Fruit fly (Drosophila melanogaster) whole organism, embryonic: ENCODE data around the gene Sodh2.

ENCODE experiments used
- ATbp ChIP-seq: fragments of 200-800 bp; sonication (Bioruptor generic); optimal IDR thresholded peaks from 2 replicates; lab custom pipeline; 2017; ENCODE audit warnings: missing biosample characterization, mild to moderate bottlenecking, missing genetic modification characterization, missing genetic modification reagents
- Ada2b ChIP-seq: fragments of 200-800 bp; sonication (Bioruptor generic); IDR thresholded peaks from 2 replicates; pipeline ENCODE4 v1.3.6; 2022; ENCODE audit warnings: missing biosample characterization, missing genetic modification characterization
- Asciz ChIP-seq: fragments of 200-800 bp; sonication (Bioruptor generic); optimal IDR thresholded peaks from 2 replicates; lab custom pipeline; 2017; ENCODE audit warnings: missing biosample characterization, mild to moderate bottlenecking, missing genetic modification characterization, missing genetic modification reagents
- CG10431 ChIP-seq: fragments of 200-800 bp; sonication (Bioruptor generic); optimal IDR thresholded peaks from 3 replicates; lab custom pipeline; 2018; ENCODE audit warnings: missing biosample characterization, mild to moderate bottlenecking, missing genetic modification characterization
- CG10959 ChIP-seq: fragments of 200-800 bp; sonication (Bioruptor generic); IDR thresholded peaks from 2 replicates; pipeline ENCODE4 v1.3.6; 2022; ENCODE audit warnings: missing biosample characterization, missing genetic modification characterization
- CG11093 ChIP-seq: fragments of 200-800 bp; sonication (Bioruptor generic); IDR thresholded peaks from 3 replicates; pipeline ENCODE4 v1.3.6; 2022; ENCODE audit warnings: missing biosample characterization, missing genetic modification characterization
- CG12299 ChIP-seq: fragments of 200-800 bp; sonication (Bioruptor generic); optimal IDR thresholded peaks from 2 replicates; lab custom pipeline; 2018; ENCODE audit warnings: missing biosample characterization, mild to moderate bottlenecking, missing genetic modification characterization
- CG12659 ChIP-seq: fragments of 200-800 bp; sonication (Bioruptor generic); optimal IDR thresholded peaks from 3 replicates; lab custom pipeline; 2017; ENCODE audit warnings: mild to moderate bottlenecking, missing biosample characterization, missing genetic modification reagents, missing genetic modification characterization
- CG13894 ChIP-seq: fragments of 200-800 bp; sonication (Bioruptor generic); optimal IDR thresholded peaks from 3 replicates; lab custom pipeline; 2018; ENCODE audit warnings: missing biosample characterization, mild to moderate bottlenecking, missing genetic modification characterization, moderate library complexity
- CG14965 ChIP-seq: fragments of 200-800 bp; sonication (Bioruptor generic); optimal IDR thresholded peaks from 2 replicates; lab custom pipeline; 2016; ENCODE audit warnings: missing biosample characterization, missing genetic modification characterization, borderline replicate concordance
- CG16813 ChIP-seq: fragments of 200-800 bp; sonication (Bioruptor generic); IDR thresholded peaks from 3 replicates; pipeline ENCODE4 v1.3.6; 2022; ENCODE audit warnings: missing biosample characterization, missing genetic modification characterization; ENCODE audit not compliant: partially characterized antibody
- CG17829 ChIP-seq: fragments of 200-800 bp; optimal IDR thresholded peaks from 2 replicates; lab custom pipeline; 2019; ENCODE audit warnings: missing biosample characterization, mild to moderate bottlenecking, missing genetic modification characterization, moderate library complexity
- CG32772 ChIP-seq: fragments of 200-800 bp; sonication (Bioruptor generic); IDR thresholded peaks from 2 replicates; pipeline ENCODE4 v1.3.6; 2022; ENCODE audit warnings: missing biosample characterization, missing genetic modification characterization
- CG42726 ChIP-seq: fragments of 200-800 bp; sonication (Bioruptor generic); IDR thresholded peaks from 2 replicates; pipeline ENCODE4 v1.3.6; 2022; ENCODE audit warnings: missing biosample characterization, missing genetic modification characterization; ENCODE audit not compliant: partially characterized antibody
- CG4617 ChIP-seq: fragments of 200-800 bp; sonication (Bioruptor generic); optimal IDR thresholded peaks from 3 replicates; lab custom pipeline; 2016; ENCODE audit warnings: missing biosample characterization, missing genetic modification characterization, borderline replicate concordance
- CG7786 ChIP-seq: fragments of 200-800 bp; sonication (Bioruptor generic); optimal IDR thresholded peaks from 2 replicates; lab custom pipeline; 2016; ENCODE audit warnings: missing biosample characterization, missing genetic modification characterization
- CG9215 ChIP-seq: fragments of 200-800 bp; sonication (Bioruptor generic); IDR thresholded peaks from 2 replicates; pipeline ENCODE4 v1.3.6; 2022; ENCODE audit warnings: missing biosample characterization, missing genetic modification characterization
- CG9437 ChIP-seq: fragments of 200-800 bp; sonication (Bioruptor generic); optimal IDR thresholded peaks from 2 replicates; lab custom pipeline; 2018; ENCODE audit warnings: missing biosample characterization, mild to moderate bottlenecking, missing genetic modification characterization
- CkIIα-i1 ChIP-seq: fragments of 200-800 bp; sonication (Bioruptor generic); IDR thresholded peaks from 2 replicates; pipeline ENCODE4 v1.3.6; 2022; ENCODE audit warnings: missing biosample characterization, missing genetic modification characterization
- CoRest ChIP-seq: fragments of 200-800 bp; sonication (Bioruptor generic); optimal IDR thresholded peaks from 3 replicates; lab custom pipeline; 2018; ENCODE audit warnings: missing biosample characterization, mild to moderate bottlenecking, missing genetic modification characterization, moderate library complexity
- CrebB ChIP-seq: fragments of 200-800 bp; sonication (Bioruptor generic); optimal IDR thresholded peaks from 3 replicates; lab custom pipeline; 2018; ENCODE audit warnings: missing biosample characterization, mild to moderate bottlenecking, missing genetic modification characterization
- Dek ChIP-seq: fragments of 200-800 bp; sonication (Bioruptor generic); optimal IDR thresholded peaks from 3 replicates; lab custom pipeline; 2019; ENCODE audit warnings: missing biosample characterization, mild to moderate bottlenecking, missing genetic modification characterization, moderate library complexity
- Doc3 ChIP-seq: fragments of 200-800 bp; sonication (Bioruptor generic); IDR thresholded peaks from 3 replicates; pipeline ENCODE4 v1.3.6; 2022; ENCODE audit warnings: missing biosample characterization, missing genetic modification characterization; ENCODE audit not compliant: partially characterized antibody
- HmgD ChIP-seq: fragments of 200-800 bp; sonication (Bioruptor generic); optimal IDR thresholded peaks from 3 replicates; lab custom pipeline; 2016; ENCODE audit warnings: missing biosample characterization, missing genetic modification characterization
- MTF-1 ChIP-seq: fragments of 200-800 bp; sonication (Bioruptor generic); optimal IDR thresholded peaks from 2 replicates; lab custom pipeline; 2018; ENCODE audit warnings: missing biosample characterization, mild to moderate bottlenecking, missing genetic modification characterization, borderline replicate concordance
- Mad ChIP-seq: fragments of 200-800 bp; sonication (Bioruptor generic); optimal IDR thresholded peaks from 2 replicates; lab custom pipeline; 2016; ENCODE audit warnings: missing biosample characterization, missing genetic modification characterization
- Max ChIP-seq: fragments of 200-800 bp; sonication (Bioruptor generic); optimal IDR thresholded peaks from 2 replicates; lab custom pipeline; 2016; ENCODE audit warnings: missing biosample characterization, mild to moderate bottlenecking, missing genetic modification characterization
- abd-A ChIP-seq: fragments of 200-800 bp; sonication (Bioruptor generic); optimal IDR thresholded peaks from 3 replicates; lab custom pipeline; 2019; ENCODE audit warnings: missing biosample characterization, mild to moderate bottlenecking, missing genetic modification characterization, moderate library complexity
- al ChIP-seq: fragments of 200-800 bp; sonication (Bioruptor generic); IDR thresholded peaks from 2 replicates; pipeline ENCODE4 v1.3.6; 2022; ENCODE audit warnings: missing biosample characterization, missing genetic modification characterization
- disco-r ChIP-seq: fragments of 200-800 bp; sonication (Bioruptor generic); optimal IDR thresholded peaks from 2 replicates; lab custom pipeline; 2016; ENCODE audit warnings: missing biosample characterization, missing genetic modification characterization
- esg ChIP-seq: fragments of 200-800 bp; sonication (Bioruptor generic); conservative IDR thresholded peaks from 2 replicates; pipeline ENCODE4 v1.3.6; 2022; ENCODE audit warnings: missing biosample characterization, missing genetic modification characterization
- exex ChIP-seq: fragments of 200-800 bp; sonication (Bioruptor generic); optimal IDR thresholded peaks from 4 replicates; lab custom pipeline; 2018; ENCODE audit warnings: missing biosample characterization, mild to moderate bottlenecking, missing genetic modification characterization, moderate library complexity
- fd3F ChIP-seq: fragments of 200-800 bp; sonication (Bioruptor generic); optimal IDR thresholded peaks from 2 replicates; lab custom pipeline; 2018; ENCODE audit warnings: missing biosample characterization, mild to moderate bottlenecking, missing genetic modification characterization, moderate library complexity
- gsb ChIP-seq: fragments of 200-800 bp; sonication (Bioruptor generic); IDR thresholded peaks from 2 replicates; pipeline ENCODE4 v1.3.6; 2022; ENCODE audit warnings: missing biosample characterization, missing genetic modification characterization
- her ChIP-seq: fragments of 200-800 bp; sonication (Bioruptor generic); optimal IDR thresholded peaks from 2 replicates; lab custom pipeline; 2016; ENCODE audit warnings: missing biosample characterization, missing genetic modification characterization
- ind ChIP-seq: fragments of 200-800 bp; sonication (Bioruptor generic); optimal IDR thresholded peaks from 3 replicates; lab custom pipeline; 2016; ENCODE audit warnings: missing biosample characterization, missing genetic modification characterization
- lola ChIP-seq, 3 experiments: fragments of >200 bp in 2 of 3; fragments of 200-800 bp in 1 of 3; sonication (Bioruptor generic) in 1 of 3; optimal IDR thresholded peaks; 2 replicates each; lab custom pipeline; 2017 to 2019; ENCODE audit warnings: missing biosample characterization in 3 of 3, missing genetic modification characterization in 3 of 3, mild to moderate bottlenecking in 1 of 3, moderate library complexity in 1 of 3
- luna ChIP-seq: fragments of 200-800 bp; sonication (Bioruptor generic); optimal IDR thresholded peaks from 2 replicates; lab custom pipeline; 2016; ENCODE audit warnings: missing biosample characterization, missing genetic modification characterization
- maf-S ChIP-seq: fragments of 200-800 bp; sonication (Bioruptor generic); optimal IDR thresholded peaks from 2 replicates; lab custom pipeline; 2016; ENCODE audit warnings: missing biosample characterization, missing genetic modification characterization
- ranshi ChIP-seq: fragments of 200-800 bp; sonication (Bioruptor generic); IDR thresholded peaks from 2 replicates; pipeline ENCODE4 v1.3.6; 2022; ENCODE audit warnings: missing biosample characterization, missing genetic modification characterization
- repo ChIP-seq: fragments of 200-800 bp; sonication (Bioruptor generic); optimal IDR thresholded peaks from 2 replicates; lab custom pipeline; 2016; ENCODE audit warnings: missing biosample characterization, missing genetic modification characterization
- rib ChIP-seq: fragments of 200-800 bp; sonication (Bioruptor generic); IDR thresholded peaks from 2 replicates; pipeline ENCODE4 v1.3.6; 2022; ENCODE audit warnings: missing biosample characterization, missing genetic modification characterization
- sc ChIP-seq, 3 experiments: fragments of >200 bp in 2 of 3; fragments of 200-800 bp in 1 of 3; sonication (Bioruptor generic) in 1 of 3; optimal IDR thresholded peaks; 2 replicates in 2 of 3; 3 replicates in 1 of 3; lab custom pipeline; 2017; ENCODE audit warnings: mild to moderate bottlenecking in 1 of 3, missing biosample characterization in 1 of 3, missing genetic modification characterization in 1 of 3, missing genetic modification reagents in 1 of 3
- sd ChIP-seq: fragments of 200-800 bp; sonication (Bioruptor generic); optimal IDR thresholded peaks from 3 replicates; lab custom pipeline; 2018; ENCODE audit warnings: missing biosample characterization, mild to moderate bottlenecking, missing genetic modification characterization, moderate library complexity
- sim ChIP-seq: fragments of 200-800 bp; sonication (Bioruptor generic); IDR thresholded peaks from 2 replicates; pipeline ENCODE4 v1.3.6; 2022; ENCODE audit warnings: missing biosample characterization, missing genetic modification characterization
- so ChIP-seq: fragments of 200-800 bp; sonication (Bioruptor generic); IDR thresholded peaks from 3 replicates; pipeline ENCODE4 v1.3.6; 2022; ENCODE audit warnings: missing biosample characterization, missing genetic modification characterization
- ssp ChIP-seq: fragments of 200-800 bp; sonication (Bioruptor generic); IDR thresholded peaks from 2 replicates; pipeline ENCODE4 v1.3.6; 2022; ENCODE audit warnings: missing biosample characterization, missing genetic modification characterization
- stc ChIP-seq: fragments of 200-800 bp; sonication (Bioruptor generic); IDR thresholded peaks from 2 replicates; pipeline ENCODE4 v1.3.6; 2022; ENCODE audit warnings: missing biosample characterization, missing genetic modification characterization
- vfl ChIP-seq: fragments of 200-800 bp; sonication (Bioruptor generic); optimal IDR thresholded peaks from 2 replicates; lab custom pipeline; 2016; ENCODE audit warnings: missing biosample characterization, missing genetic modification characterization
- wek ChIP-seq: fragments of 200-800 bp; sonication (Bioruptor generic); optimal IDR thresholded peaks from 3 replicates; lab custom pipeline; 2018; ENCODE audit warnings: missing biosample characterization, mild to moderate bottlenecking, missing genetic modification characterization, moderate library complexity

Gene Sodh2

dm6 chr3R:10885422-10886081 is 9.4 kb downstream of the Sodh2 start, which contains the start of gene Leash (continued):
- no peak for TF ChIP-seq CG13894 (tag; lab: Kevin White, UChicago)
- no peak for TF ChIP-seq CG12299 (tag; lab: Kevin White, UChicago)
- no peak for TF ChIP-seq CrebB (tag; lab: Kevin White, UChicago)
- TF ChIP-seq vfl (GFP tag; lab: Kevin White, UChicago), result no peak
- no peak for TF ChIP-seq CG17829 (tag; lab: Kevin White, UChicago)
- no peak for TF ChIP-seq disco-r (GFP tag; lab: Kevin White, UChicago)
- no peak for TF ChIP-seq Mad (GFP tag; lab: Kevin White, UChicago)
- no peak for TF ChIP-seq gsb (GFP tag; lab: Robert Waterston, UW)
- no peak for TF ChIP-seq sc (optimal IDR thresholded peaks at IDR 0.05; lab: Kevin White, UChicago)
- TF ChIP-seq sc (GFP tag; optimal IDR thresholded peaks at IDR 0.05; lab: Kevin White, UChicago), result no peak
- no peak for TF ChIP-seq Ada2b
- no peak for TF ChIP-seq CG12659 (GFP tag; lab: Kevin White, UChicago)
- no peak for TF ChIP-seq Max (GFP tag; lab: Kevin White, UChicago)
- no peak for TF ChIP-seq so (GFP tag; lab: Robert Waterston, UW)
- TF ChIP-seq sd, result no peak
- TF ChIP-seq exex (tag; lab: Kevin White, UChicago), result no peak
- TF ChIP-seq CG16813 (GFP tag; lab: Robert Waterston, UW), result no peak
- TF ChIP-seq CG11093 (GFP tag; lab: Robert Waterston, UW), result no peak
- no peak for TF ChIP-seq ind (GFP tag; lab: Kevin White, UChicago)
- no peak for TF ChIP-seq ssp (GFP tag; lab: Robert Waterston, UW)
- no peak for TF ChIP-seq her (GFP tag; lab: Kevin White, UChicago)
- no peak for TF ChIP-seq CoRest
- no peak for TF ChIP-seq maf-S (GFP tag; lab: Kevin White, UChicago)
- no peak for TF ChIP-seq fd3F (GFP tag; lab: Kevin White, UChicago)
- TF ChIP-seq CG4617 (GFP tag; lab: Kevin White, UChicago), result no peak
- no peak for TF ChIP-seq CG9215 (GFP tag; lab: Robert Waterston, UW)
- no peak for TF ChIP-seq esg (GFP tag; lab: Robert Waterston, UW)
- no peak for TF ChIP-seq CG42726 (GFP tag; lab: Robert Waterston, UW)
- TF ChIP-seq stc, result no peak
- no peak for TF ChIP-seq sim (GFP tag; lab: Robert Waterston, UW)
- no peak; the same call in 2 of the 3 replicates for TF ChIP-seq Doc3 (GFP tag; lab: Robert Waterston, UW)
- no peak for TF ChIP-seq Dek (tag; lab: Kevin White, UChicago)
- TF ChIP-seq abd-A (tag; lab: Kevin White, UChicago), result peak; percentile 46
- TF ChIP-seq CG7786, result no peak
- TF ChIP-seq al (GFP tag; lab: Robert Waterston, UW), result no peak
- TF ChIP-seq ranshi (GFP tag; lab: Robert Waterston, UW), result no peak
- no peak for TF ChIP-seq luna (GFP tag; lab: Kevin White, UChicago)
- TF ChIP-seq CG14965 (GFP tag; lab: Kevin White, UChicago), result no peak
- no peak for TF ChIP-seq wek (GFP tag; lab: Kevin White, UChicago)
- no peak for TF ChIP-seq CG10431
- TF ChIP-seq repo, result no peak
- no peak for TF ChIP-seq CG32772 (GFP tag; lab: Robert Waterston, UW)
- no peak for TF ChIP-seq rib (GFP tag; lab: Robert Waterston, UW)
- no peak for TF ChIP-seq MTF-1 (GFP tag; lab: Kevin White, UChicago)
- TF ChIP-seq Asciz (GFP tag; lab: Kevin White, UChicago), result no peak
- no peak for TF ChIP-seq ATbp (GFP tag; lab: Kevin White, UChicago)
- no peak for TF ChIP-seq lola (GFP tag; optimal IDR thresholded peaks at IDR 0.05; lab: Kevin White, UChicago)
- no peak for TF ChIP-seq CG10959
- no peak for TF ChIP-seq HmgD
- TF ChIP-seq CG9437 (GFP tag; lab: Kevin White, UChicago), result no peak
- no peak for TF ChIP-seq CkIIα-i1 (GFP tag; lab: Robert Waterston, UW)
